Worm (Caenorhabditis elegans) whole organism, mixed stage, embryonic: ENCODE results near the gene ZK1307.8.
A peak's percentile ranks its signal among the peaks of the same experiment; 100 is the strongest.

Source experiments
- M03D4.4 ChIP-seq: sonication (generic microtip); optimal IDR thresholded peaks from 2 replicates; lab custom pipeline; 2017; ENCODE audit warnings: mild to moderate bottlenecking, missing genetic modification characterization, missing compliant biosample characterization
- blmp-1 ChIP-seq: fragments of 150-350 bp; optimal IDR thresholded peaks from 2 replicates; lab custom pipeline; 2014; ENCODE audit warnings: missing biosample characterization, missing genetic modification characterization
- ceh-39 ChIP-seq: fragments of 150-350 bp; optimal IDR thresholded peaks from 2 replicates; lab custom pipeline; 2014; ENCODE audit warnings: missing biosample characterization, missing genetic modification characterization
- ceh-43 ChIP-seq: fragments of 200-800 bp; sonication (Bioruptor generic); optimal IDR thresholded peaks from 2 replicates; lab custom pipeline; 2018; ENCODE audit warnings: mild to moderate bottlenecking, missing genetic modification characterization, moderate library complexity, missing compliant biosample characterization
- ceh-83 ChIP-seq: fragments of 200-800 bp; sonication (Bioruptor generic); optimal IDR thresholded peaks from 2 replicates; lab custom pipeline; 2018; ENCODE audit warnings: mild to moderate bottlenecking, missing genetic modification characterization, missing compliant biosample characterization
- ces-1 ChIP-seq: fragments of 150-350 bp; optimal IDR thresholded peaks from 2 replicates; lab custom pipeline; 2014; ENCODE audit warnings: missing biosample characterization, missing genetic modification reagents, missing genetic modification characterization
- cnd-1 ChIP-seq: fragments of 200-800 bp; sonication (Bioruptor generic); optimal IDR thresholded peaks from 2 replicates; lab custom pipeline; 2018; ENCODE audit warnings: mild to moderate bottlenecking, missing genetic modification characterization, missing compliant biosample characterization
- drap-1 ChIP-seq: fragments of 200-800 bp; sonication (Bioruptor generic); optimal IDR thresholded peaks from 3 replicates; lab custom pipeline; 2018; ENCODE audit warnings: mild to moderate bottlenecking, missing genetic modification characterization, missing compliant biosample characterization
- elt-1 ChIP-seq: sonication (generic microtip); optimal IDR thresholded peaks from 2 replicates; lab custom pipeline; 2017; ENCODE audit warnings: missing genetic modification characterization, mild to moderate bottlenecking, missing compliant biosample characterization, antibody characterized with exemption, moderate library complexity, borderline replicate concordance; ENCODE audit not compliant: insufficient read depth
- elt-3 ChIP-seq: fragments of 150-350 bp; optimal IDR thresholded peaks from 2 replicates; lab custom pipeline; 2014; ENCODE audit warnings: missing biosample characterization, missing genetic modification characterization
- flh-1 ChIP-seq: fragments of 200-800 bp; sonication (Bioruptor generic); optimal IDR thresholded peaks from 2 replicates; lab custom pipeline; 2018; ENCODE audit warnings: mild to moderate bottlenecking, missing genetic modification characterization, moderate library complexity, missing compliant biosample characterization
- ham-2 ChIP-seq: fragments of 200-800 bp; sonication (Bioruptor generic); optimal IDR thresholded peaks from 2 replicates; lab custom pipeline; 2018; ENCODE audit warnings: mild to moderate bottlenecking, missing genetic modification characterization, missing compliant biosample characterization
- hlh-1 ChIP-seq: fragments of 150-350 bp; optimal IDR thresholded peaks from 2 replicates; lab custom pipeline; 2014; ENCODE audit warnings: missing biosample characterization, missing genetic modification reagents, missing genetic modification characterization
- lin-13 ChIP-seq: fragments of 150-350 bp; optimal IDR thresholded peaks from 2 replicates; lab custom pipeline; 2014; ENCODE audit warnings: missing biosample characterization, missing genetic modification characterization
- lin-32 ChIP-seq: fragments of 200-800 bp; sonication (Bioruptor generic); optimal IDR thresholded peaks from 2 replicates; lab custom pipeline; 2018; ENCODE audit warnings: mild to moderate bottlenecking, missing genetic modification characterization, missing compliant biosample characterization
- mep-1 ChIP-seq: fragments of 150-350 bp; optimal IDR thresholded peaks from 2 replicates; lab custom pipeline; 2017; ENCODE audit warnings: missing biosample characterization, missing genetic modification reagents, missing genetic modification characterization, inconsistent platforms
- mls-2 ChIP-seq: sonication (generic microtip); optimal IDR thresholded peaks from 2 replicates; lab custom pipeline; 2016; ENCODE audit warnings: mild to moderate bottlenecking, missing genetic modification characterization, moderate library complexity, missing compliant biosample characterization
- nhr-12 ChIP-seq: fragments of 150-350 bp; optimal IDR thresholded peaks from 2 replicates; lab custom pipeline; 2014; ENCODE audit warnings: missing biosample characterization, missing genetic modification characterization
- nhr-2 ChIP-seq: fragments of 150-350 bp; optimal IDR thresholded peaks from 2 replicates; lab custom pipeline; 2014; ENCODE audit warnings: missing biosample characterization, missing genetic modification characterization
- nhr-237 ChIP-seq: fragments of 150-350 bp; optimal IDR thresholded peaks from 2 replicates; lab custom pipeline; 2014; ENCODE audit warnings: missing biosample characterization, missing genetic modification characterization
- nhr-28 ChIP-seq: fragments of 150-350 bp; optimal IDR thresholded peaks from 2 replicates; lab custom pipeline; 2014; ENCODE audit warnings: missing biosample characterization, missing genetic modification characterization
- nhr-76 ChIP-seq: sonication (generic microtip); optimal IDR thresholded peaks from 2 replicates; lab custom pipeline; 2017; ENCODE audit warnings: missing biosample characterization, missing genetic modification characterization
- pha-4 ChIP-seq: fragments of 150-350 bp; optimal IDR thresholded peaks from 2 replicates; lab custom pipeline; 2018; ENCODE audit warnings: missing biosample characterization, missing genetic modification reagents, missing genetic modification characterization
- sem-2 ChIP-seq: fragments of 200-800 bp; sonication (Bioruptor generic); optimal IDR thresholded peaks from 2 replicates; lab custom pipeline; 2018; ENCODE audit warnings: mild to moderate bottlenecking, missing genetic modification characterization, missing compliant biosample characterization
- sptf-1 ChIP-seq: sonication (generic microtip); optimal IDR thresholded peaks from 2 replicates; lab custom pipeline; 2017; ENCODE audit warnings: mild to moderate bottlenecking, missing genetic modification characterization, moderate library complexity, missing compliant biosample characterization
- tbx-8 ChIP-seq: fragments of 200-800 bp; sonication (Bioruptor generic); optimal IDR thresholded peaks from 2 replicates; lab custom pipeline; 2018; ENCODE audit warnings: mild to moderate bottlenecking, missing genetic modification characterization, moderate library complexity, missing compliant biosample characterization
- unc-120 ChIP-seq: sonication (generic microtip); optimal IDR thresholded peaks from 2 replicates; lab custom pipeline; 2017; ENCODE audit warnings: missing genetic modification characterization, missing compliant biosample characterization; ENCODE audit not compliant: poor library complexity, severe bottlenecking
- unc-62 ChIP-seq: fragments of 150-350 bp; optimal IDR thresholded peaks from 2 replicates; lab custom pipeline; 2014; ENCODE audit warnings: missing biosample characterization, missing genetic modification reagents, missing genetic modification characterization
- zip-8 ChIP-seq: fragments of 150-350 bp; optimal IDR thresholded peaks from 2 replicates; lab custom pipeline; 2014; ENCODE audit warnings: missing biosample characterization, missing genetic modification characterization
- ztf-11 ChIP-seq: fragments of 150-350 bp; optimal IDR thresholded peaks from 2 replicates; lab custom pipeline; 2014; ENCODE audit warnings: missing biosample characterization, missing genetic modification characterization

ZK1307.8 gene

ce11 chrII:9625930-9626329 is 1.5 kb downstream of the ZK1307.8 start:
- no peak for TF ChIP-seq M03D4.4 (tag; lab: Kevin White, UChicago)

ce11 chrII:9636300-9636699 is 11.9 kb downstream of the ZK1307.8 start, which contains the start of gene ZK1307.7:
TSS of gene ZK1307.7 (plus strand) at chrII:9636600.
- TF ChIP-seq nhr-12 (no peak), nhr-2 (no peak), nhr-76 (tag; lab: Kevin White, UChicago) (no peak), M03D4.4 (tag; lab: Kevin White, UChicago) (no peak), zip-8 (no peak)

ce11 chrII:9644438-9644837 is 20.0 kb downstream of the ZK1307.8 start, which contains the start of gene fzr-1:
TSS of gene fzr-1 (minus strand) at chrII:9644466.
- no peak for TF ChIP-seq blmp-1
- peak; percentile 94 for TF ChIP-seq nhr-2

- TF ChIP-seq pha-4 (tag; lab: Kevin White, UChicago) (no peak), M03D4.4 (tag; lab: Kevin White, UChicago) (no peak), unc-62 (GFP tag; lab: Kevin White, UChicago) (peak; percentile 87), ceh-43 (GFP tag; lab: Kevin White, UChicago) (no peak), elt-1 (tag; lab: Kevin White, UChicago) (peak; percentile 95), ham-2 (GFP tag; lab: Kevin White, UChicago) (peak; percentile 87)
These were observed 20.7 kb downstream of the ZK1307.8 start for ce11 chrII:9644940-9645634.

- TF ChIP-seq flh-1 (no peak), pha-4 (tag; lab: Kevin White, UChicago) (peak; percentile 41), ceh-83 (GFP tag; lab: Kevin White, UChicago) (no peak), ham-2 (GFP tag; lab: Kevin White, UChicago) (peak; percentile 90), ceh-43 (GFP tag; lab: Kevin White, UChicago) (no peak), nhr-237 (tag; lab: Kevin White, UChicago) (peak; percentile 14), tbx-8 (GFP tag; lab: Kevin White, UChicago) (peak; percentile 2), nhr-28 (tag; lab: Kevin White, UChicago) (no peak), nhr-76 (tag; lab: Kevin White, UChicago) (no peak), nhr-12 (no peak), cnd-1 (peak; percentile 40), blmp-1 (peak; percentile 68), lin-32 (GFP tag; lab: Kevin White, UChicago) (peak; percentile 46), elt-1 (tag; lab: Kevin White, UChicago) (no peak), elt-3 (no peak), drap-1 (GFP tag; lab: Kevin White, UChicago) (peak; percentile 47), sptf-1 (peak; percentile 68), ztf-11 (tag; lab: Kevin White, UChicago) (no peak), unc-120 (tag; lab: Kevin White, UChicago) (peak; percentile 22), ceh-39 (tag; lab: Kevin White, UChicago) (peak; percentile 75), hlh-1 (tag; lab: Kevin White, UChicago) (peak; percentile 94), ces-1 (peak; percentile 70), lin-13 (peak; percentile 61), mls-2 (tag; lab: Kevin White, UChicago) (peak; percentile 76), unc-62 (GFP tag; lab: Kevin White, UChicago) (peak; percentile 76), mep-1 (peak; percentile 91), nhr-2 (peak; percentile 87), sem-2 (GFP tag; lab: Kevin White, UChicago) (no peak)
These were observed 21.7 kb downstream of the ZK1307.8 start for ce11 chrII:9646122-9646555.
